Worm (Caenorhabditis elegans): ENCODE measurements around the gene F11C1.9.

DNA sequence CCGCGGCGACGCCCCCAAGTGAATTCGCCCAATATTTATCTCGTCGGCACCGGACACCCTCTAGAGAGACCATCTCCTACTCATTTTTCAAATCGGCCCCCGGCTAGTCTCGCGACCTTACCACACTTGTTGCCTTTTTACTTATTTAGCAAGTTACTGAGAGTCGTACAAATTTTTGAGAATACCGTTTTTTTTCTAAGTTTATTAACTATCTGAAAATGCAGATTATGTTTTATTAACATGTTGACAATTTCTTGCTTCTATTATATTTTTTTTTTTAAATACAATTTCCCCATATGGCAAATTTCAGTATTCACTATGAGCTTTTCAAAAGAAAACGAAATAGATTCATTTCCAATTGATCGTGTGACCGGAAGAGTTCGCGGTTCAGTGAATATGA is 577 bp downstream of the F11C1.9 start, which contains the start of the genes F11C1.4 and F11C1.10:
- TF ChIP-seq F57A8.1 (GFP tag; optimal IDR thresholded peaks at IDR 0.05): no peak
- no peak for TF ChIP-seq let-607 (tag; optimal IDR thresholded peaks at IDR 0.05)

All from whole organism, young adult.